Worm (Caenorhabditis elegans) whole organism, young adult: ENCODE measurements around the gene ttr-41.

ENCODE experiments used
- F33H1.4 ChIP-seq: fragments of 200-800 bp; sonication (Bioruptor generic); IDR thresholded peaks from 2 replicates; pipeline ENCODE4 v1.3.6; 2022; ENCODE audit warnings: missing genetic modification reagents, missing genetic modification characterization, missing compliant biosample characterization
- F37B4.10 ChIP-seq: fragments of 200-800 bp; sonication (Bioruptor generic); IDR thresholded peaks from 2 replicates; pipeline ENCODE4 v1.3.6; 2022; ENCODE audit warnings: missing genetic modification characterization, missing compliant biosample characterization
- F52B5.7 ChIP-seq: sonication (generic microtip); optimal IDR thresholded peaks from 2 replicates; lab custom pipeline; 2016; ENCODE audit warnings: mild to moderate bottlenecking, missing genetic modification characterization, missing compliant biosample characterization
- F57A8.1 ChIP-seq: fragments of 200-800 bp; sonication (Bioruptor generic); optimal IDR thresholded peaks from 2 replicates; lab custom pipeline; 2018; ENCODE audit warnings: mild to moderate bottlenecking, missing genetic modification characterization, moderate library complexity, missing compliant biosample characterization
- Y53G8AR.9 ChIP-seq: fragments of 200-800 bp; sonication (Bioruptor generic); conservative IDR thresholded peaks from 2 replicates; pipeline ENCODE4 v1.3.6; 2022; ENCODE audit warnings: missing genetic modification reagents, missing genetic modification characterization, missing compliant biosample characterization
- Y67H2A.10 ChIP-seq: fragments of 200-800 bp; sonication (Bioruptor generic); conservative IDR thresholded peaks from 2 replicates; pipeline ENCODE4 v1.3.6; 2022; ENCODE audit warnings: missing genetic modification reagents, missing genetic modification characterization, missing compliant biosample characterization
- Y95B8A.8 ChIP-seq: fragments of 200-800 bp; sonication (Bioruptor generic); IDR thresholded peaks from 2 replicates; pipeline ENCODE4 v1.3.6; 2022; ENCODE audit warnings: missing genetic modification reagents, missing genetic modification characterization, missing compliant biosample characterization
- ZK185.1 ChIP-seq: sonication (generic microtip); optimal IDR thresholded peaks from 2 replicates; lab custom pipeline; 2016; ENCODE audit warnings: mild to moderate bottlenecking, missing genetic modification characterization, missing compliant biosample characterization; ENCODE audit not compliant: poor library complexity, severe bottlenecking
- ama-1 ChIP-seq, 3 experiments: fragments of 150-350 bp in 1 of 3; sonication (generic microtip) in 2 of 3; optimal IDR thresholded peaks; 2 replicates each; lab custom pipeline; 2014 to 2018; ENCODE audit warnings: missing biosample characterization in 2 of 3, missing genetic modification characterization in 2 of 3, missing genetic modification reagents in 2 of 3
- atf-7 ChIP-seq: sonication (generic microtip); optimal IDR thresholded peaks from 2 replicates; lab custom pipeline; 2017; ENCODE audit warnings: mild to moderate bottlenecking, missing genetic modification characterization, missing compliant biosample characterization
- attf-5 ChIP-seq: fragments of 200-800 bp; sonication (Bioruptor generic); optimal IDR thresholded peaks from 2 replicates; lab custom pipeline; 2018; ENCODE audit warnings: mild to moderate bottlenecking, missing genetic modification characterization, missing compliant biosample characterization
- bed-1 ChIP-seq: fragments of 200-800 bp; sonication (Bioruptor generic); IDR thresholded peaks from 2 replicates; pipeline ENCODE4 v1.3.6; 2022; ENCODE audit warnings: missing genetic modification reagents, missing genetic modification characterization, missing compliant biosample characterization
- cebp-1 ChIP-seq, 2 experiments: fragments of 200-800 bp in 1 of 2; sonication (Bioruptor generic) in 1 of 2; sonication (generic microtip) in 1 of 2; IDR thresholded peaks in 1 of 2; optimal IDR thresholded peaks in 1 of 2; 2 replicates each; pipeline versions ENCODE4 v1.3.6 to Lab custom; 2017 to 2022; ENCODE audit warnings: missing compliant biosample characterization in 2 of 2, missing genetic modification characterization in 2 of 2, mild to moderate bottlenecking in 1 of 2, missing genetic modification reagents in 1 of 2, moderate library complexity in 1 of 2
- ceh-40 ChIP-seq: fragments of 200-800 bp; sonication (Bioruptor generic); IDR thresholded peaks from 2 replicates; pipeline ENCODE4 v1.3.6; 2022; ENCODE audit warnings: missing genetic modification characterization, missing compliant biosample characterization
- chd-7 ChIP-seq: sonication (generic microtip); optimal IDR thresholded peaks from 2 replicates; lab custom pipeline; 2016; ENCODE audit warnings: mild to moderate bottlenecking, missing genetic modification characterization, moderate library complexity, missing compliant biosample characterization
- dox-1 ChIP-seq: fragments of 200-800 bp; sonication (Bioruptor generic); IDR thresholded peaks from 2 replicates; pipeline ENCODE4 v1.3.6; 2022; ENCODE audit warnings: missing genetic modification reagents, missing genetic modification characterization, missing compliant biosample characterization
- egl-44 ChIP-seq: fragments of 200-800 bp; sonication (Bioruptor generic); IDR thresholded peaks from 2 replicates; pipeline ENCODE4 v1.3.6; 2022; ENCODE audit warnings: missing genetic modification reagents, missing genetic modification characterization, missing compliant biosample characterization
- ets-4 ChIP-seq: fragments of 200-800 bp; sonication (Bioruptor generic); optimal IDR thresholded peaks from 2 replicates; lab custom pipeline; 2018; ENCODE audit warnings: mild to moderate bottlenecking, missing genetic modification characterization, missing compliant biosample characterization
- him-1 ChIP-seq: sonication (generic microtip); optimal IDR thresholded peaks from 2 replicates; lab custom pipeline; 2016; ENCODE audit warnings: missing genotype, missing genetic modification reagents, missing genetic modification characterization, missing compliant biosample characterization
- hmg-1.2 ChIP-seq: fragments of 200-800 bp; sonication (Bioruptor generic); IDR thresholded peaks from 2 replicates; pipeline ENCODE4 v1.3.6; 2022; ENCODE audit warnings: missing genetic modification reagents, missing genetic modification characterization, missing compliant biosample characterization
- hrde-1 ChIP-seq: sonication (generic microtip); optimal IDR thresholded peaks from 2 replicates; lab custom pipeline; 2016; ENCODE audit warnings: missing genetic modification characterization, mild to moderate bottlenecking, missing compliant biosample characterization, moderate library complexity, missing genotype, missing genetic modification reagents, borderline replicate concordance
- let-526 ChIP-seq: fragments of 200-800 bp; sonication (Bioruptor generic); IDR thresholded peaks from 2 replicates; pipeline ENCODE4 v1.3.6; 2022; ENCODE audit warnings: missing genetic modification reagents, missing genetic modification characterization, missing compliant biosample characterization
- lsy-27 ChIP-seq: sonication (generic microtip); optimal IDR thresholded peaks from 2 replicates; lab custom pipeline; 2017; ENCODE audit warnings: missing genetic modification characterization, mild to moderate bottlenecking, missing compliant biosample characterization, antibody characterized with exemption, missing genotype, borderline replicate concordance; ENCODE audit not compliant: insufficient read depth
- madf-6 ChIP-seq: fragments of 200-800 bp; sonication (Bioruptor generic); IDR thresholded peaks from 2 replicates; pipeline ENCODE4 v1.3.6; 2022; ENCODE audit warnings: missing genetic modification reagents, missing genetic modification characterization, missing compliant biosample characterization
- mcd-1 ChIP-seq: fragments of 200-800 bp; sonication (Bioruptor generic); IDR thresholded peaks from 2 replicates; pipeline ENCODE4 v1.3.6; 2022; ENCODE audit warnings: missing genetic modification reagents, missing genetic modification characterization, missing compliant biosample characterization
- mes-4 ChIP-seq: sonication (generic microtip); optimal IDR thresholded peaks from 2 replicates; lab custom pipeline; 2016; ENCODE audit warnings: missing genotype, missing genetic modification characterization, missing compliant biosample characterization
- mxl-1 ChIP-seq: sonication (generic microtip); optimal IDR thresholded peaks from 2 replicates; lab custom pipeline; 2016; ENCODE audit warnings: missing genetic modification characterization, missing compliant biosample characterization
- nfya-2 ChIP-seq: fragments of 200-800 bp; sonication (Bioruptor generic); IDR thresholded peaks from 2 replicates; pipeline ENCODE4 v1.3.6; 2022; ENCODE audit warnings: missing genetic modification reagents, missing genetic modification characterization, missing compliant biosample characterization
- nfyb-1 ChIP-seq: fragments of 200-800 bp; sonication (Bioruptor generic); IDR thresholded peaks from 2 replicates; pipeline ENCODE4 v1.3.6; 2022; ENCODE audit warnings: missing genetic modification reagents, missing genetic modification characterization, missing compliant biosample characterization
- nhr-80 ChIP-seq: sonication (generic microtip); optimal IDR thresholded peaks from 2 replicates; lab custom pipeline; 2016; ENCODE audit warnings: missing genetic modification characterization, missing compliant biosample characterization
- repo-1 ChIP-seq: sonication (generic microtip); optimal IDR thresholded peaks from 2 replicates; lab custom pipeline; 2017; ENCODE audit warnings: mild to moderate bottlenecking, missing genetic modification characterization, missing compliant biosample characterization
- sdz-38 ChIP-seq: sonication (generic microtip); optimal IDR thresholded peaks from 2 replicates; lab custom pipeline; 2016; ENCODE audit warnings: missing genotype, missing genetic modification characterization, missing compliant biosample characterization
- tbp1 ChIP-seq: fragments of 200-800 bp; sonication (Bioruptor generic); optimal IDR thresholded peaks from 2 replicates; lab custom pipeline; 2018; ENCODE audit warnings: mild to moderate bottlenecking, missing genetic modification characterization, missing compliant biosample characterization
- unc-62 ChIP-seq: fragments of 150-350 bp; optimal IDR thresholded peaks from 2 replicates; lab custom pipeline; 2014; ENCODE audit warnings: missing biosample characterization, missing genetic modification reagents, missing genetic modification characterization
- xnd-1 ChIP-seq: sonication (generic microtip); optimal IDR thresholded peaks from 2 replicates; lab custom pipeline; 2016; ENCODE audit warnings: missing genotype, missing genetic modification reagents, missing genetic modification characterization, missing compliant biosample characterization
- ztf-26 ChIP-seq: sonication (generic microtip); optimal IDR thresholded peaks from 2 replicates; lab custom pipeline; 2017; ENCODE audit warnings: missing genetic modification characterization, missing compliant biosample characterization

ttr-41 gene

ce11 chrII:4696055-4696454, 31.6 kb downstream of the ttr-41 start (continued):
- TF ChIP-seq Y53G8AR.9 (0 out of 2 replicates have a peak, but pooled peaks have one; percentile 61), let-526 (no peak), madf-6 (GFP tag; lab: Robert Waterston, UW) (peak; percentile 69), repo-1 (tag; lab: Kevin White, UChicago) (no peak), nhr-80 (tag; lab: Kevin White, UChicago) (no peak), F57A8.1 (GFP tag; lab: Kevin White, UChicago) (no peak), ztf-26 (tag; lab: Kevin White, UChicago) (no peak), Y95B8A.8 (no peak), ets-4 (GFP tag; lab: Kevin White, UChicago) (no peak), mxl-1 (tag; lab: Kevin White, UChicago) (no peak), tbp1 (GFP tag; lab: Kevin White, UChicago) (peak; percentile 8)
- TF ChIP-seq, all 124 proteins: peak for 15

- TF ChIP-seq xnd-1 = no peak
- TF ChIP-seq hmg-1.2 (GFP tag; lab: Robert Waterston, UW) = peak; percentile 93
- TF ChIP-seq nhr-80 (tag; lab: Kevin White, UChicago) = peak; percentile 1
- no peak for TF ChIP-seq mcd-1 (GFP tag; lab: Robert Waterston, UW)
- no peak for TF ChIP-seq lsy-27 (tag; lab: Kevin White, UChicago)
- TF ChIP-seq ceh-40 (GFP tag; lab: Robert Waterston, UW) = no peak
- TF ChIP-seq unc-62 (GFP tag; lab: Kevin White, UChicago) = no peak
- TF ChIP-seq F33H1.4 (GFP tag; lab: Robert Waterston, UW) = no peak
- TF ChIP-seq attf-5 (GFP tag; lab: Kevin White, UChicago) = peak; percentile 4
Observed at ce11 chrII:4693129-4693528, 34.5 kb downstream of the ttr-41 start, which contains the start of gene F10G7.5. Gene F10G7.5 (plus strand): TSS chrII:4693414.

- TF ChIP-seq egl-44 (GFP tag; lab: Robert Waterston, UW) = no peak
- no peak for TF ChIP-seq ceh-40 (GFP tag; lab: Robert Waterston, UW)
- no peak for TF ChIP-seq cebp-1 (GFP tag; IDR thresholded peaks at IDR 0.05; lab: Robert Waterston, UW)
- TF ChIP-seq cebp-1 (tag; optimal IDR thresholded peaks at IDR 0.05; lab: Kevin White, UChicago) = no peak
- TF ChIP-seq hrde-1 (tag; lab: Kevin White, UChicago) = no peak
- no peak for TF ChIP-seq nfyb-1 (GFP tag; lab: Robert Waterston, UW)
- TF ChIP-seq ama-1 (optimal IDR thresholded peaks at IDR 0.05; lab: Kevin White, UChicago) = no peak
- TF ChIP-seq ama-1 (GFP tag; optimal IDR thresholded peaks at IDR 0.05; lab: Kevin White, UChicago) = no peak
- TF ChIP-seq chd-7 = no peak
- TF ChIP-seq sdz-38 (tag; lab: Kevin White, UChicago) = no peak
- no peak for TF ChIP-seq atf-7 (tag; lab: Kevin White, UChicago)
Observed at ce11 chrII:4689477-4689876, 38.2 kb downstream of the ttr-41 start, which contains the start of gene F10G7.12. Gene F10G7.12 (plus strand): TSS chrII:4689777.

ce11 chrII:4686941-4687340, 40.7 kb downstream of the ttr-41 start, which contains the start of gene sre-39:
Gene sre-39 (plus strand): TSS chrII:4687241.
- no peak for TF ChIP-seq dox-1 (GFP tag; lab: Robert Waterston, UW)
- TF ChIP-seq nfya-2 (GFP tag; lab: Robert Waterston, UW) = no peak
- no peak for TF ChIP-seq ZK185.1 (tag; lab: Kevin White, UChicago)
- no peak for TF ChIP-seq F57A8.1 (GFP tag; lab: Kevin White, UChicago)
- no peak for TF ChIP-seq mes-4
- no peak for TF ChIP-seq F52B5.7 (tag; lab: Kevin White, UChicago)
- no peak for TF ChIP-seq him-1 (tag; lab: Kevin White, UChicago)
- no peak for TF ChIP-seq Y67H2A.10
- TF ChIP-seq F37B4.10 (GFP tag; lab: Robert Waterston, UW) = no peak
- no peak for TF ChIP-seq bed-1
